Worm (Caenorhabditis elegans): ENCODE measurements around the gene stdh-1.

Gene stdh-1

DNA sequence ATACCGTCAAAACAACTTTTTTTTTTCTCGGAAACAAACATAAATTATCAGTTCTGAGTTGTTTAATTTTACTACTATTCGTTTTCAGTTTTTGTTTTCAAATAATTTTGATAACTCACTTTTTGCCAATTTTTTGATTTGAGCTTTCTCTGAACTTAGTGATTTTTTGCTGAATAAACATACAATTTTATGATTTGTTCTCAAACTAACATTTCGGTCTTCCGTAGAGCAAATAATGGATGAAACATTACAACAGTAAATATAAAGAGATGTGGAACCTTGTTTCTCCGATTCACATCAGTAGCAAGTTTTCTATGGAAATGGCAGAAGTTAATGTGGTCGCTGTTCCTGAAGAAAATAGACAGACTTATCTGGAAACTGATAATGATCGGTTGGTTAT lies 43.5 kb downstream of the stdh-1 start, which contains the start of gene R10D12.7:
Gene R10D12.7, plus strand, starts transcription at position 301 of the 400 bp plus-strand sequence.
- TF ChIP-seq nhr-67 (tag; optimal IDR thresholded peaks at IDR 0.05) (no peak), lin-15B (tag; optimal IDR thresholded peaks at IDR 0.05) (no peak), fkh-10 (GFP tag; optimal IDR thresholded peaks at IDR 0.05) (no peak), R02D3.7 (tag; optimal IDR thresholded peaks at IDR 0.05) (no peak), ZK546.5 (tag; optimal IDR thresholded peaks at IDR 0.05) (no peak)

DNA sequence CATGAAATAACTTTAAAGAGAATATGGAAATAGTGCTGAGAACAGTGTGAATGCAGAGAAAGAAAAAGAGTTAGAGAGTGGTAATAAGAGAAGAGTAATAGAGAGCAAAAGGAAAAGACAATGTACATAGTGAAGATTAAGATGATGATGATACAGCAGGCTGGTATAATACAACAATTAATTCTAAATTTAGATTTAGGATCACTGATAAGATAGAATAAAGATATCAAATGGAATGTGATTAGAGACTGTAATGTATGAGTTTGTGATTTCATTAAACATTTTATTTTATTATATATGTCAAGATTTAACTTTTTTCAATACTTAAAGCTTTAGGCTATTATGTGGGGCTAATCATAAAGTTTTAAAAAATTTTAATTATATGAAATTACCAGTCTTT lies 46.9 kb downstream of the stdh-1 start, which contains the start of gene R10D12.8:
Gene R10D12.8, minus strand, starts transcription at position 101 of the 400 bp plus-strand sequence.
- no peak for TF ChIP-seq lin-15B (tag; optimal IDR thresholded peaks at IDR 0.05)
- TF ChIP-seq pha-4 (tag; optimal IDR thresholded peaks at IDR 0.05), result peak; percentile 53

DNA sequence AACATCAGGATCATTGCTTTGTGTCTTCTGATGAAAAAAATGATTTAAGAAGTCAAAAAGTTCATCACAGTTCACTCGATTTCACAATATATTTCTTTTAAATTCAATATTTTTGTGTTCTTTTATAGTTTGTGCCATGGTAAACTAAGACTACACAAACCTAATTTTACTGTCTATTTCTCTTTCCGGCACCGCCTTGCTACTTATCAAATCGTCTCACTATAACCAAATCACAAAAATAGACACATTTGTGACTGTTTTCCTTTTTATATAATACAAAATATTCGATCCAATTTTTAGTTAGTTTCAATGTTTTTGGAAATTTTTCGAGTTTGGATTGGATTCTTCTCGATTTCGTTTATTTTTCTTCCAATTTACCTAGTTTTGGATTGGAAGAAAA lies 47.8 kb downstream of the stdh-1 start, which contains the start of gene swt-6:
Gene swt-6, plus strand, starts transcription at position 301 of the 400 bp plus-strand sequence.
- TF ChIP-seq ceh-28 (tag; optimal IDR thresholded peaks at IDR 0.05) (no peak), pha-4 (tag; optimal IDR thresholded peaks at IDR 0.05) (no peak), jun-1 (tag; optimal IDR thresholded peaks at IDR 0.05) (no peak), fos-1 (tag; optimal IDR thresholded peaks at IDR 0.05) (no peak), nhr-76 (tag; optimal IDR thresholded peaks at IDR 0.05) (no peak), skn-1 (tag; optimal IDR thresholded peaks at IDR 0.05) (no peak)

DNA sequence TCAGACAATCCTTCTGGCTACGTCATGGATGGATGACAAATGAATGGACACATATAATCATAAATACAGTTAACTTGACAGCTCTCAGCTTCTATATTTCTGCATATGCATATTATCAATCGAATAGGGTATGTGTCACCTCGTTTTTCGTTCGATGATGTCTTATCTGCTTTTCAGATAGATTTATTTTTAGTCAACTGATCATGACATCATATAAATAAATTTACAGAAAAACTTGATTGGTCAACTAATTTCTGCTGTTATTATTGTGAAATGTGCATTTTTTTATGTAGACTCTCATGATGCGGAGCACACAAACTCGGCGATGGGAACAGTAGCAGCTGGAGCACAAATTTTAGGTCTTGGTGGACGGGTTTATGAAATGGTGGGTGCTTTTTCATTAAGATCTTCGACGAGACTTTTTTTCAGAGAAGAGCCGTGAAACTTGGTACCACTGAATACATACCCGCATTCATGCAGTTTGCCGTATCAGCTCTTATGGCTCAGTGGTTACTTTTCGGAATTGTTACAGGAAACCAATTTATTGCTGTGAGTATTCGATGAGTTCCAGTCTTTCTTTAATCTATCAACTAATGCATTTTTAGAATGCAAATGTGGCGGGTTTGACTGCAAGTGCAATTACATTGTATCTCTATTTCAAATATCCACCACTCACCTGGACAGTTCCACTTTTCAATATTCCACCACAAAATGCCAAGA lies 49.2 kb downstream of the stdh-1 start:
- TF ChIP-seq pqm-1 (tag; optimal IDR thresholded peaks at IDR 0.05) (peak; percentile 54), elt-2 (tag; optimal IDR thresholded peaks at IDR 0.05) (peak; percentile 30), ztf-4 (tag; optimal IDR thresholded peaks at IDR 0.05) (no peak)
